Fruit fly (Drosophila melanogaster): Measurements from ENCODE around the gene CG6236.
A peak's percentile ranks its signal among the peaks of the same experiment; 100 is the strongest.

The CG6236 gene

dm6 chr3R:15293878-15294350 lies 34.2 kb downstream of the CG6236 start:
- no peak for TF ChIP-seq OdsH (GFP tag; optimal IDR thresholded peaks at IDR 0.05)
- no peak for TF ChIP-seq psq (GFP tag; optimal IDR thresholded peaks at IDR 0.05)
- TF ChIP-seq Dif (GFP tag; optimal IDR thresholded peaks at IDR 0.05; ENCODE audit: partially characterized antibody), result no peak
- no peak for TF ChIP-seq foxo (GFP tag; optimal IDR thresholded peaks at IDR 0.05)
- peak; percentile 55 for TF ChIP-seq woc (GFP tag; optimal IDR thresholded peaks at IDR 0.05)

dm6 chr3R:15293005-15293877 lies 34.8 kb downstream of the CG6236 start:
- TF ChIP-seq dl (GFP tag; optimal IDR thresholded peaks at IDR 0.05; ENCODE audit: insufficient read depth in 1 of 2, partially characterized antibody in 2 of 2) (no peak), Jra (GFP tag; optimal IDR thresholded peaks at IDR 0.05) (no peak), Abd-B (GFP tag; optimal IDR thresholded peaks at IDR 0.05) (no peak), Hr83 (GFP tag; optimal IDR thresholded peaks at IDR 0.05; ENCODE audit: poor library complexity, severe bottlenecking) (no peak), Rel (GFP tag; optimal IDR thresholded peaks at IDR 0.05) (peak; percentile 13), Rel (tag; optimal IDR thresholded peaks at IDR 0.05) (no peak), Sp1 (GFP tag; optimal IDR thresholded peaks at IDR 0.05) (peak; percentile 58), HLH106 (tag; optimal IDR thresholded peaks at IDR 0.05) (peak; percentile 27), Hr78 (GFP tag; optimal IDR thresholded peaks at IDR 0.05) (no peak), lola (GFP tag; optimal IDR thresholded peaks at IDR 0.05) (no peak), GATAd (GFP tag; optimal IDR thresholded peaks at IDR 0.05) (no peak), rgr (GFP tag; optimal IDR thresholded peaks at IDR 0.05) (no peak), pan (optimal IDR thresholded peaks at IDR 0.05) (no peak), OdsH (GFP tag; optimal IDR thresholded peaks at IDR 0.05) (peak; percentile 56), foxo (GFP tag; optimal IDR thresholded peaks at IDR 0.05) (peak in 1 of 2 experiments; percentile 55), ey (GFP tag; optimal IDR thresholded peaks at IDR 0.05) (peak; percentile 52), CG32264 (GFP tag; optimal IDR thresholded peaks at IDR 0.05) (no peak), woc (GFP tag; optimal IDR thresholded peaks at IDR 0.05) (peak; percentile 85), br (GFP tag; optimal IDR thresholded peaks at IDR 0.05) (peak; percentile 30), CrebA (GFP tag; optimal IDR thresholded peaks at IDR 0.05; ENCODE audit: borderline replicate concordance) (no peak), fru (GFP tag; optimal IDR thresholded peaks at IDR 0.05) (peak; percentile 45), Dif (GFP tag; optimal IDR thresholded peaks at IDR 0.05; ENCODE audit: partially characterized antibody) (no peak), Hnf4 (GFP tag; optimal IDR thresholded peaks at IDR 0.05) (no peak), dmrt93B (GFP tag; optimal IDR thresholded peaks at IDR 0.05) (no peak), Vsx2 (GFP tag; optimal IDR thresholded peaks at IDR 0.05; ENCODE audit: partially characterized antibody) (no peak), psq (GFP tag; optimal IDR thresholded peaks at IDR 0.05) (peak; percentile 75), usp (GFP tag; optimal IDR thresholded peaks at IDR 0.05) (no peak), sage (GFP tag; optimal IDR thresholded peaks at IDR 0.05) (no peak), jim (GFP tag; optimal IDR thresholded peaks at IDR 0.05) (peak; percentile 65), h (GFP tag; optimal IDR thresholded peaks at IDR 0.05) (peak; percentile 59), CG9705 (GFP tag; optimal IDR thresholded peaks at IDR 0.05) (no peak), Dfd (GFP tag; optimal IDR thresholded peaks at IDR 0.05) (no peak)

dm6 chr3R:15292241-15293004 lies 35.6 kb downstream of the CG6236 start:
- no peak for TF ChIP-seq Rel (GFP tag; optimal IDR thresholded peaks at IDR 0.05)
- no peak for TF ChIP-seq Rel (tag; optimal IDR thresholded peaks at IDR 0.05)
- TF ChIP-seq foxo (GFP tag; optimal IDR thresholded peaks at IDR 0.05), result peak in 1 of 2 experiments; percentile 40
- no peak for TF ChIP-seq HLH106 (tag; optimal IDR thresholded peaks at IDR 0.05)
- peak; percentile 94 for TF ChIP-seq Dfd (GFP tag; optimal IDR thresholded peaks at IDR 0.05)
- TF ChIP-seq lola (GFP tag; optimal IDR thresholded peaks at IDR 0.05), result no peak
- no peak for TF ChIP-seq CG32264 (GFP tag; optimal IDR thresholded peaks at IDR 0.05)
